Fruit fly (Drosophila melanogaster) whole organism, embryonic: ENCODE measurements around the gene CG32801.
A peak's percentile ranks its signal among the peaks of the same experiment; 100 is the strongest.

Experiments used
- ATbp ChIP-seq: fragments of 200-800 bp; sonication (Bioruptor generic); optimal IDR thresholded peaks from 2 replicates; lab custom pipeline; 2017; ENCODE audit warnings: missing biosample characterization, mild to moderate bottlenecking, missing genetic modification characterization, missing genetic modification reagents
- Bdp1 ChIP-seq: fragments of 200-800 bp; sonication (Bioruptor generic); optimal IDR thresholded peaks from 3 replicates; lab custom pipeline; 2016; ENCODE audit warnings: missing biosample characterization, missing genetic modification characterization
- Bgb ChIP-seq: fragments of 200-800 bp; sonication (Bioruptor generic); IDR thresholded peaks from 2 replicates; pipeline ENCODE4 v1.3.6; 2022; ENCODE audit warnings: missing biosample characterization, missing genetic modification characterization; ENCODE audit not compliant: partially characterized antibody
- CG10979 ChIP-seq: fragments of 200-800 bp; sonication (Bioruptor generic); optimal IDR thresholded peaks from 2 replicates; lab custom pipeline; 2018; ENCODE audit warnings: missing biosample characterization, mild to moderate bottlenecking, missing genetic modification characterization, moderate library complexity
- CG11504 ChIP-seq: fragments of 200-800 bp; sonication (Bioruptor generic); optimal IDR thresholded peaks from 3 replicates; lab custom pipeline; 2019; ENCODE audit warnings: missing biosample characterization, mild to moderate bottlenecking, missing genetic modification characterization, moderate library complexity
- CG12299 ChIP-seq: fragments of 200-800 bp; sonication (Bioruptor generic); optimal IDR thresholded peaks from 2 replicates; lab custom pipeline; 2018; ENCODE audit warnings: missing biosample characterization, mild to moderate bottlenecking, missing genetic modification characterization
- CG1233 ChIP-seq: fragments of 200-800 bp; sonication (Bioruptor generic); optimal IDR thresholded peaks from 4 replicates; lab custom pipeline; 2018; ENCODE audit warnings: missing biosample characterization, mild to moderate bottlenecking, missing genetic modification characterization
- CG16815 ChIP-seq: fragments of 200-800 bp; sonication (Bioruptor generic); optimal IDR thresholded peaks from 3 replicates; lab custom pipeline; 2017; ENCODE audit warnings: missing biosample characterization, mild to moderate bottlenecking, missing genetic modification characterization
- CG17186 ChIP-seq: fragments of 200-800 bp; sonication (Bioruptor generic); optimal IDR thresholded peaks from 3 replicates; lab custom pipeline; 2017; ENCODE audit warnings: missing biosample characterization, missing genetic modification reagents, missing genetic modification characterization
- CG31224 ChIP-seq: fragments of 200-800 bp; sonication (Bioruptor generic); IDR thresholded peaks from 2 replicates; pipeline ENCODE4 v1.3.6; 2022; ENCODE audit warnings: missing biosample characterization, missing genetic modification characterization
- CG6175 ChIP-seq: fragments of 200-800 bp; sonication (Bioruptor generic); IDR thresholded peaks from 3 replicates; pipeline ENCODE4 v1.3.6; 2022; ENCODE audit warnings: missing biosample characterization, missing genetic modification characterization
- CG7987 ChIP-seq: fragments of 200-800 bp; sonication (Bioruptor generic); optimal IDR thresholded peaks from 2 replicates; lab custom pipeline; 2018; ENCODE audit warnings: missing biosample characterization, mild to moderate bottlenecking, missing genetic modification characterization, moderate library complexity
- CHES-1-like ChIP-seq: fragments of 200-800 bp; sonication (Bioruptor generic); optimal IDR thresholded peaks from 2 replicates; lab custom pipeline; 2016; ENCODE audit warnings: missing biosample characterization, missing genetic modification characterization
- CoRest ChIP-seq: fragments of 200-800 bp; sonication (Bioruptor generic); optimal IDR thresholded peaks from 3 replicates; lab custom pipeline; 2018; ENCODE audit warnings: missing biosample characterization, mild to moderate bottlenecking, missing genetic modification characterization, moderate library complexity
- CrebB ChIP-seq: fragments of 200-800 bp; sonication (Bioruptor generic); optimal IDR thresholded peaks from 3 replicates; lab custom pipeline; 2018; ENCODE audit warnings: missing biosample characterization, mild to moderate bottlenecking, missing genetic modification characterization
- Dref ChIP-seq: fragments of 200-800 bp; sonication (Bioruptor generic); IDR thresholded peaks from 2 replicates; pipeline ENCODE4 v1.3.6; 2022; ENCODE audit warnings: missing biosample characterization, missing genetic modification characterization
- E2f1 ChIP-seq: fragments of 200-800 bp; sonication (Bioruptor generic); IDR thresholded peaks from 2 replicates; pipeline ENCODE4 v1.3.6; 2022; ENCODE audit warnings: missing biosample characterization, missing genetic modification characterization
- GATAe ChIP-seq: fragments of 200-800 bp; sonication (Bioruptor generic); conservative IDR thresholded peaks from 2 replicates; pipeline ENCODE4 v1.3.6; 2022; ENCODE audit warnings: missing biosample characterization, missing genetic modification characterization
- Hmx ChIP-seq: fragments of 200-800 bp; sonication (Bioruptor generic); optimal IDR thresholded peaks from 2 replicates; lab custom pipeline; 2016; ENCODE audit warnings: missing biosample characterization, missing genetic modification characterization
- Hr39 ChIP-seq: fragments of >200 bp; optimal IDR thresholded peaks from 2 replicates; lab custom pipeline; 2017
- Jarid2 ChIP-seq: fragments of 200-800 bp; sonication (Bioruptor generic); optimal IDR thresholded peaks from 3 replicates; lab custom pipeline; 2017; ENCODE audit warnings: mild to moderate bottlenecking, missing biosample characterization, missing genetic modification reagents, missing genetic modification characterization
- Med ChIP-seq: fragments of 200-800 bp; sonication (Bioruptor generic); peaks from one replicate; lab custom pipeline; 2016; ENCODE audit warnings: missing biosample characterization, missing genetic modification characterization, mild to moderate bottlenecking, inconsistent platforms, moderate library complexity
- Meics ChIP-seq: fragments of 200-800 bp; sonication (Bioruptor generic); optimal IDR thresholded peaks from 2 replicates; lab custom pipeline; 2017; ENCODE audit warnings: missing biosample characterization, mild to moderate bottlenecking, missing genetic modification characterization
- NFAT ChIP-seq: fragments of 200-800 bp; sonication (Bioruptor generic); IDR thresholded peaks from 2 replicates; pipeline ENCODE4 v1.3.6; 2022; ENCODE audit warnings: missing biosample characterization, missing genetic modification characterization
- Nf-YA ChIP-seq: fragments of 200-800 bp; sonication (Bioruptor generic); IDR thresholded peaks from 2 replicates; pipeline ENCODE4 v1.3.6; 2022; ENCODE audit warnings: missing biosample characterization, missing genetic modification characterization
- Trl ChIP-seq, 3 experiments: fragments of >200 bp in 2 of 3; fragments of 200-800 bp in 1 of 3; sonication (Bioruptor generic) in 1 of 3; optimal IDR thresholded peaks; 2 replicates in 1 of 3; 3 replicates in 2 of 3; lab custom pipeline; 2016 to 2017; ENCODE audit warnings: missing biosample characterization in 1 of 3, missing genetic modification characterization in 1 of 3
- YL-1 ChIP-seq: fragments of 200-800 bp; sonication (Bioruptor generic); optimal IDR thresholded peaks from 3 replicates; lab custom pipeline; 2017; ENCODE audit warnings: missing biosample characterization, mild to moderate bottlenecking, missing genetic modification characterization
- crol ChIP-seq: fragments of 200-800 bp; sonication (Bioruptor generic); IDR thresholded peaks from 2 replicates; pipeline ENCODE4 v1.3.6; 2022; ENCODE audit warnings: missing biosample characterization, missing genetic modification characterization
- cwo ChIP-seq: fragments of 200-800 bp; sonication (Bioruptor generic); optimal IDR thresholded peaks from 3 replicates; lab custom pipeline; 2017; ENCODE audit warnings: missing biosample characterization, missing genetic modification characterization, mild to moderate bottlenecking, moderate library complexity, missing genetic modification reagents
- ems ChIP-seq: fragments of 200-800 bp; sonication (Bioruptor generic); optimal IDR thresholded peaks from 3 replicates; lab custom pipeline; 2016; ENCODE audit warnings: missing biosample characterization, missing genetic modification characterization
- exex ChIP-seq: fragments of 200-800 bp; sonication (Bioruptor generic); optimal IDR thresholded peaks from 4 replicates; lab custom pipeline; 2018; ENCODE audit warnings: missing biosample characterization, mild to moderate bottlenecking, missing genetic modification characterization, moderate library complexity
- fd3F ChIP-seq: fragments of 200-800 bp; sonication (Bioruptor generic); optimal IDR thresholded peaks from 2 replicates; lab custom pipeline; 2018; ENCODE audit warnings: missing biosample characterization, mild to moderate bottlenecking, missing genetic modification characterization, moderate library complexity
- gt ChIP-seq: fragments of 200-800 bp; sonication (Bioruptor generic); IDR thresholded peaks from 2 replicates; pipeline ENCODE4 v1.3.6; 2022; ENCODE audit warnings: missing biosample characterization, missing genetic modification characterization
- ham ChIP-seq: fragments of 200-800 bp; sonication (Bioruptor generic); IDR thresholded peaks from 2 replicates; pipeline ENCODE4 v1.3.6; 2022; ENCODE audit warnings: missing biosample characterization, missing genetic modification characterization
- jumu ChIP-seq: fragments of 200-800 bp; sonication (Bioruptor generic); optimal IDR thresholded peaks from 3 replicates; lab custom pipeline; 2016; ENCODE audit warnings: missing biosample characterization, missing genetic modification characterization
- pb ChIP-seq: fragments of 200-800 bp; sonication (Bioruptor generic); optimal IDR thresholded peaks from 3 replicates; lab custom pipeline; 2016; ENCODE audit warnings: missing biosample characterization, missing genetic modification characterization
- ranshi ChIP-seq: fragments of 200-800 bp; sonication (Bioruptor generic); IDR thresholded peaks from 2 replicates; pipeline ENCODE4 v1.3.6; 2022; ENCODE audit warnings: missing biosample characterization, missing genetic modification characterization
- sima ChIP-seq: fragments of 200-800 bp; sonication (Bioruptor generic); optimal IDR thresholded peaks from 2 replicates; lab custom pipeline; 2016; ENCODE audit warnings: missing biosample characterization, missing genetic modification characterization
- sug ChIP-seq: fragments of 200-800 bp; optimal IDR thresholded peaks from 2 replicates; lab custom pipeline; 2019; ENCODE audit warnings: missing biosample characterization, mild to moderate bottlenecking, missing genetic modification characterization, moderate library complexity
- tin ChIP-seq: fragments of 200-800 bp; sonication (Bioruptor generic); optimal IDR thresholded peaks from 3 replicates; lab custom pipeline; 2016; ENCODE audit warnings: missing biosample characterization, missing genetic modification characterization
- yki ChIP-seq: fragments of >200 bp; optimal IDR thresholded peaks from 3 replicates; lab custom pipeline; 2018

The CG32801 gene

dm6 chrX:1951391-1952066 lies 48.6 kb upstream of the CG32801 start (continued):
- TF ChIP-seq Nf-YA (GFP tag; lab: Robert Waterston, UW), result peak; percentile 87
- TF ChIP-seq CoRest, result peak; percentile 91
- peak; percentile 87 for TF ChIP-seq CG31224 (GFP tag; lab: Robert Waterston, UW)
- no peak for TF ChIP-seq Hr39

dm6 chrX:1950311-1950710 lies 47.3 kb upstream of the CG32801 start:
- TF ChIP-seq exex (tag; lab: Kevin White, UChicago) (peak; percentile 14), ems (no peak), crol (GFP tag; lab: Robert Waterston, UW) (peak; percentile 94), GATAe (peak; percentile 58; the same call in 1 of the 2 replicates), ham (GFP tag; lab: Robert Waterston, UW) (no peak), E2f1 (GFP tag; lab: Robert Waterston, UW) (no peak), sug (tag; lab: Kevin White, UChicago) (peak; percentile 0), cwo (GFP tag; lab: Kevin White, UChicago) (peak; percentile 41), fd3F (GFP tag; lab: Kevin White, UChicago) (no peak), CG11504 (no peak), CG16815 (GFP tag; lab: Kevin White, UChicago) (no peak), sima (no peak), Med (GFP tag; lab: Kevin White, UChicago) (peak; percentile 27), ranshi (no peak), CG10979 (tag; lab: Kevin White, UChicago) (no peak), gt (GFP tag; lab: Robert Waterston, UW) (no peak), Bgb (GFP tag; lab: Robert Waterston, UW) (0 out of 2 replicates have a peak, but pooled peaks have one; percentile 7), CG17186 (GFP tag; lab: Kevin White, UChicago) (no peak), Meics (GFP tag; lab: Kevin White, UChicago) (no peak), ATbp (GFP tag; lab: Kevin White, UChicago) (no peak), Dref (0 out of 2 replicates have a peak, but pooled peaks have one; percentile 24), YL-1 (GFP tag; lab: Kevin White, UChicago) (no peak), yki (lab: Kevin White, UChicago) (no peak), CG7987 (GFP tag; lab: Kevin White, UChicago) (peak; percentile 8), jumu (GFP tag; lab: Kevin White, UChicago) (no peak), pb (GFP tag; lab: Kevin White, UChicago) (no peak), Jarid2 (GFP tag; lab: Kevin White, UChicago) (no peak), tin (GFP tag; lab: Kevin White, UChicago) (no peak), Trl (optimal IDR thresholded peaks at IDR 0.05; lab: Kevin White, UChicago) (peak; percentile 5 to 24), Trl (GFP tag; optimal IDR thresholded peaks at IDR 0.05; lab: Kevin White, UChicago) (no peak), NFAT (GFP tag; lab: Robert Waterston, UW) (no peak), CHES-1-like (GFP tag; lab: Kevin White, UChicago) (no peak), Hmx (GFP tag; lab: Kevin White, UChicago) (no peak), CrebB (no peak), Bdp1 (GFP tag; lab: Kevin White, UChicago) (no peak), CG12299 (tag; lab: Kevin White, UChicago) (no peak), CG6175 (GFP tag; lab: Robert Waterston, UW) (0 out of 3 replicates have a peak, but pooled peaks have one; percentile 7), CG1233 (GFP tag; lab: Kevin White, UChicago) (no peak)
